Worm (Caenorhabditis elegans): ENCODE data around the gene C01G5.7.

DNA sequence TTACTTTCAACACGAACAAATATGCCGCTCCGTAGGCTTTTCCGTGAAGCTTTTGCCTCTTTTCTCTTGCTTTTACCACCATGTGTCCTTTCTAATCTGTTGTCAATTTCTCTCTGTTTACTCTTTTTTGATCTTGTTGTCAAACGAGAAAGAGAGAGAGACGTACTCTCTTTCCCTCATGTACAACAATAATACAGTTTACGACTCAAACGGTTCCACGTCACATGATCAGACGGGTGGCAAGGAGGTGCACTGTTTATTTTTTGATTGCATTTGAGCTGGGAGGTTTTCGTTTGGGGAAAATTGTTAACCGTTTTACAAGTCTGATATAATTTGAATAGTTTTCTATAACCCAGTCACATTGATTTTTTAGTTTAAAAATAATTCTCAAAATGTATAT, 17.1 kb upstream of the C01G5.7 start:
- TF ChIP-seq daf-12 (tag; optimal IDR thresholded peaks at IDR 0.05) (no peak), lin-39 (tag; optimal IDR thresholded peaks at IDR 0.05) (no peak)

All from whole organism, L4 larva.